Fruit fly (Drosophila melanogaster): Measurements from ENCODE around the gene hng3.

Gene hng3

DNA sequence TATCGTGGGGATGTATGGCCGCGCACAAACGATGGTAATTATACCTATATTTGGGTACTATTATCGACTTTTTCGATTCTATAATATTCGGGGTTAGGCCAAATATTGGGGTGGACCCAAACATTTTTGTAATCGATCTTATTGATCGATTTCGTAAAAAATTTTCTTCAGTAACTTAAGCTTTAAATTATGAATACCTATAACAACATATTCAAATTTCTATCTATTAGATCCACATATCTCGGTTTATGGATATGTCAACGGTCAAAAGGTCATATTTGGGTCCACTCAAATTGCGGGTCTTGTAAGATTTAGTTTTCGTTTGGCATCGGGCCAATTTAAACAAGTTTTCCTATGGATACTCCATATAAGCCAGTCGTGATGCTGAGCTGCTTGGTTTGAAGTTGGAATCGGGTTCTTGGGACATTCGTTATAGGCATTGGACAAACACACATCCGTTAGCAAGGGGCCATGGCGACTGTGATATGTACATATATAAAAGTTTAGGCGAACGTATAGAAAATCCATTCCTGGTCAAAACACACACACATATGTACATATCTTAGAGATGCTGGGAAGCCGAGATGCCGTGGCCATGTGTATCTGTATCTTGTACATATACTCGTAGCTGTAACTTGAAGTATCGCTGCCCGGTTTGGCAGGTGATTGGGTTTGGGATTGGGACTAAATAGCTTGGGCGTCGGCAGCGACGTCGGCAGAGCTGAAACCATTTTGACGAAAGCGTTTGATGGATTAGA is 55.0 kb downstream of the hng3 start (continued):
- TF ChIP-seq az2 (GFP tag; optimal IDR thresholded peaks at IDR 0.05) = peak; percentile 42
- no peak for TF ChIP-seq Dad (GFP tag; optimal IDR thresholded peaks at IDR 0.05)
- TF ChIP-seq fd102C (GFP tag; optimal IDR thresholded peaks at IDR 0.05) = no peak
- no peak for TF ChIP-seq shn (GFP tag; optimal IDR thresholded peaks at IDR 0.05)
- no peak for TF ChIP-seq grn (GFP tag; optimal IDR thresholded peaks at IDR 0.05)
- TF ChIP-seq CG30020 (tag; optimal IDR thresholded peaks at IDR 0.05) = no peak
- TF ChIP-seq Mes4 (GFP tag; optimal IDR thresholded peaks at IDR 0.05) = peak; percentile 23
- TF ChIP-seq CG14965 (GFP tag; optimal IDR thresholded peaks at IDR 0.05; ENCODE audit: borderline replicate concordance) = no peak
- TF ChIP-seq fu2 (GFP tag; optimal IDR thresholded peaks at IDR 0.05) = no peak
- peak; percentile 44 for TF ChIP-seq CG10267 (tag; optimal IDR thresholded peaks at IDR 0.05)
- no peak for TF ChIP-seq nerfin-2 (GFP tag; IDR thresholded peaks at IDR 0.05; ENCODE audit: partially characterized antibody)
- no peak for TF ChIP-seq CG32767 (GFP tag; IDR thresholded peaks at IDR 0.05)
- no peak for TF ChIP-seq CG31224 (GFP tag; IDR thresholded peaks at IDR 0.05)
- TF ChIP-seq CG9437 (GFP tag; optimal IDR thresholded peaks at IDR 0.05) = peak; percentile 59
- no peak for TF ChIP-seq CG30431 (GFP tag; optimal IDR thresholded peaks at IDR 0.05)
- peak; percentile 86 for TF ChIP-seq unpg (GFP tag; optimal IDR thresholded peaks at IDR 0.05)
- peak; percentile 42 for TF ChIP-seq CG31365 (tag; optimal IDR thresholded peaks at IDR 0.05)
- TF ChIP-seq CG4617 (GFP tag; optimal IDR thresholded peaks at IDR 0.05; ENCODE audit: borderline replicate concordance) = no peak
- TF ChIP-seq gcm (GFP tag; optimal IDR thresholded peaks at IDR 0.05) = peak; percentile 63
- no peak for TF ChIP-seq dan (GFP tag; IDR thresholded peaks at IDR 0.05)
- peak; percentile 49 for TF ChIP-seq run (tag; optimal IDR thresholded peaks at IDR 0.05)
- no peak for TF ChIP-seq Opbp (GFP tag; IDR thresholded peaks at IDR 0.05; ENCODE audit: partially characterized antibody)
- TF ChIP-seq tap (tag; optimal IDR thresholded peaks at IDR 0.05) = peak; percentile 79
- no peak for TF ChIP-seq CG17802 (tag; optimal IDR thresholded peaks at IDR 0.05)
- TF ChIP-seq bab2 (GFP tag; optimal IDR thresholded peaks at IDR 0.05) = peak; percentile 7
- TF ChIP-seq sisA (GFP tag; IDR thresholded peaks at IDR 0.05) = peak; percentile 29; the same call in 1 of the 2 replicates
- TF ChIP-seq cas (GFP tag; IDR thresholded peaks at IDR 0.05) = no peak
- TF ChIP-seq CG15514 (GFP tag; optimal IDR thresholded peaks at IDR 0.05) = peak; percentile 50
- TF ChIP-seq bcd (GFP tag; optimal IDR thresholded peaks at IDR 0.05) = peak; percentile 35
- no peak for TF ChIP-seq CG7745 (tag; optimal IDR thresholded peaks at IDR 0.05)
- TF ChIP-seq Dek (tag; optimal IDR thresholded peaks at IDR 0.05) = peak; percentile 21
- no peak for TF ChIP-seq CG9876 (GFP tag; optimal IDR thresholded peaks at IDR 0.05)
- TF ChIP-seq ssp (GFP tag; IDR thresholded peaks at IDR 0.05) = no peak
- TF ChIP-seq Optix (GFP tag; IDR thresholded peaks at IDR 0.05) = no peak; the same call in 2 of the 3 replicates
- TF ChIP-seq CG2120 (GFP tag; optimal IDR thresholded peaks at IDR 0.05) = peak; percentile 69
- peak; percentile 50 for TF ChIP-seq onecut (GFP tag; IDR thresholded peaks at IDR 0.05)
- TF ChIP-seq Side (GFP tag; optimal IDR thresholded peaks at IDR 0.05) = no peak
- TF ChIP-seq grau (tag; optimal IDR thresholded peaks at IDR 0.05) = peak; percentile 73
- no peak for TF ChIP-seq CG9215 (GFP tag; IDR thresholded peaks at IDR 0.05)
- peak; percentile 35; the same call in 1 of the 2 replicates for TF ChIP-seq al (GFP tag; IDR thresholded peaks at IDR 0.05)
- no peak for TF ChIP-seq CG16863 (GFP tag; optimal IDR thresholded peaks at IDR 0.05)
- peak; percentile 70 for TF ChIP-seq CG18262 (tag; optimal IDR thresholded peaks at IDR 0.05)
- TF ChIP-seq CG11560 (tag; IDR thresholded peaks at IDR 0.05) = no peak
- TF ChIP-seq cato (GFP tag; optimal IDR thresholded peaks at IDR 0.05; ENCODE audit: borderline replicate concordance) = peak; percentile 18
- peak; percentile 51 for TF ChIP-seq Drgx (GFP tag; IDR thresholded peaks at IDR 0.05)
- TF ChIP-seq rib (GFP tag; IDR thresholded peaks at IDR 0.05) = no peak
- TF ChIP-seq CG10274 (GFP tag; optimal IDR thresholded peaks at IDR 0.05) = no peak
- TF ChIP-seq eyg (GFP tag; optimal IDR thresholded peaks at IDR 0.05) = peak; percentile 9
- TF ChIP-seq lilli (GFP tag; optimal IDR thresholded peaks at IDR 0.05) = peak; percentile 66
- peak; percentile 21 for TF ChIP-seq sqz (GFP tag; optimal IDR thresholded peaks at IDR 0.05)

All from whole organism, embryonic.